Fruit fly (Drosophila melanogaster) whole organism, embryonic: ENCODE results near the gene GstD11.

Experiments used
- CG10462 ChIP-seq: fragments of 200-800 bp; sonication (Bioruptor generic); optimal IDR thresholded peaks from 2 replicates; lab custom pipeline; 2016; ENCODE audit warnings: missing biosample characterization, missing genetic modification characterization
- CG10959 ChIP-seq: fragments of 200-800 bp; sonication (Bioruptor generic); IDR thresholded peaks from 2 replicates; pipeline ENCODE4 v1.3.6; 2022; ENCODE audit warnings: missing biosample characterization, missing genetic modification characterization
- CG10979 ChIP-seq: fragments of 200-800 bp; sonication (Bioruptor generic); optimal IDR thresholded peaks from 2 replicates; lab custom pipeline; 2018; ENCODE audit warnings: missing biosample characterization, mild to moderate bottlenecking, missing genetic modification characterization, moderate library complexity
- CG11085 ChIP-seq: fragments of 200-800 bp; sonication (Bioruptor generic); IDR thresholded peaks from 2 replicates; pipeline ENCODE4 v1.3.6; 2022; ENCODE audit warnings: missing biosample characterization, missing genetic modification characterization
- CG14860 ChIP-seq: fragments of 200-800 bp; sonication (Bioruptor generic); IDR thresholded peaks from 3 replicates; pipeline ENCODE4 v1.3.6; 2022; ENCODE audit warnings: missing biosample characterization, missing genetic modification characterization; ENCODE audit not compliant: partially characterized antibody
- CG15269 ChIP-seq: fragments of 200-800 bp; sonication (Bioruptor generic); optimal IDR thresholded peaks from 2 replicates; lab custom pipeline; 2018; ENCODE audit warnings: missing biosample characterization, mild to moderate bottlenecking, missing genetic modification characterization, moderate library complexity
- CG1603 ChIP-seq: fragments of 200-800 bp; sonication (Bioruptor generic); optimal IDR thresholded peaks from 2 replicates; lab custom pipeline; 2019; ENCODE audit warnings: missing biosample characterization, mild to moderate bottlenecking, missing genetic modification characterization, moderate library complexity
- CG16815 ChIP-seq: fragments of 200-800 bp; sonication (Bioruptor generic); optimal IDR thresholded peaks from 3 replicates; lab custom pipeline; 2017; ENCODE audit warnings: missing biosample characterization, mild to moderate bottlenecking, missing genetic modification characterization
- CG2116 ChIP-seq: fragments of 200-800 bp; sonication (Bioruptor generic); optimal IDR thresholded peaks from 3 replicates; lab custom pipeline; 2018; ENCODE audit warnings: missing biosample characterization, mild to moderate bottlenecking, missing genetic modification characterization
- CG2712 ChIP-seq: fragments of 200-800 bp; optimal IDR thresholded peaks from 3 replicates; lab custom pipeline; 2019; ENCODE audit warnings: missing biosample characterization, mild to moderate bottlenecking, missing genetic modification characterization, moderate library complexity
- CG34376 ChIP-seq: fragments of 200-800 bp; sonication (Bioruptor generic); optimal IDR thresholded peaks from 2 replicates; lab custom pipeline; 2018; ENCODE audit warnings: missing biosample characterization, mild to moderate bottlenecking, missing genetic modification characterization
- CG6683 ChIP-seq: fragments of 200-800 bp; sonication (Bioruptor generic); optimal IDR thresholded peaks from 2 replicates; lab custom pipeline; 2017; ENCODE audit warnings: missing biosample characterization, mild to moderate bottlenecking, missing genetic modification characterization, missing genetic modification reagents
- CG6813 ChIP-seq: fragments of 200-800 bp; sonication (Bioruptor generic); optimal IDR thresholded peaks from 2 replicates; lab custom pipeline; 2017; ENCODE audit warnings: missing biosample characterization, missing genetic modification characterization, mild to moderate bottlenecking, moderate library complexity, missing genetic modification reagents
- CG6854 ChIP-seq: fragments of 200-800 bp; sonication (Bioruptor generic); optimal IDR thresholded peaks from 3 replicates; lab custom pipeline; 2017; ENCODE audit warnings: missing biosample characterization, mild to moderate bottlenecking, missing genetic modification characterization
- CG7786 ChIP-seq: fragments of 200-800 bp; sonication (Bioruptor generic); optimal IDR thresholded peaks from 2 replicates; lab custom pipeline; 2016; ENCODE audit warnings: missing biosample characterization, missing genetic modification characterization
- CG8924 ChIP-seq: fragments of 200-800 bp; optimal IDR thresholded peaks from 3 replicates; lab custom pipeline; 2019; ENCODE audit warnings: missing biosample characterization, mild to moderate bottlenecking, missing genetic modification characterization, moderate library complexity
- CG9876 ChIP-seq: fragments of 200-800 bp; sonication (Bioruptor generic); optimal IDR thresholded peaks from 2 replicates; lab custom pipeline; 2016; ENCODE audit warnings: missing biosample characterization, missing genetic modification characterization
- CTCF ChIP-seq: fragments of 200-800 bp; sonication (Bioruptor generic); optimal IDR thresholded peaks from 2 replicates; lab custom pipeline; 2017; ENCODE audit warnings: missing biosample characterization, mild to moderate bottlenecking, missing genetic modification characterization, moderate library complexity
- E2f2 ChIP-seq: fragments of 200-800 bp; sonication (Bioruptor generic); IDR thresholded peaks from 2 replicates; pipeline ENCODE4 v1.3.6; 2022; ENCODE audit warnings: missing biosample characterization, missing genetic modification characterization
- Fer2 ChIP-seq: fragments of 200-800 bp; sonication (Bioruptor generic); optimal IDR thresholded peaks from 2 replicates; lab custom pipeline; 2018; ENCODE audit warnings: missing biosample characterization, mild to moderate bottlenecking, missing genetic modification characterization, moderate library complexity
- GATAe ChIP-seq: fragments of 200-800 bp; sonication (Bioruptor generic); conservative IDR thresholded peaks from 2 replicates; pipeline ENCODE4 v1.3.6; 2022; ENCODE audit warnings: missing biosample characterization, missing genetic modification characterization
- H15 ChIP-seq: fragments of 200-800 bp; sonication (Bioruptor generic); IDR thresholded peaks from 3 replicates; pipeline ENCODE4 v1.3.6; 2022; ENCODE audit warnings: missing biosample characterization, missing genetic modification characterization
- Hey ChIP-seq: fragments of 200-800 bp; sonication (Bioruptor generic); optimal IDR thresholded peaks from 3 replicates; lab custom pipeline; 2018; ENCODE audit warnings: missing biosample characterization, mild to moderate bottlenecking, missing genetic modification characterization
- Hmr ChIP-seq: fragments of 200-800 bp; sonication (Bioruptor generic); optimal IDR thresholded peaks from 3 replicates; lab custom pipeline; 2017; ENCODE audit warnings: mild to moderate bottlenecking, missing biosample characterization, missing genetic modification reagents, missing genetic modification characterization
- Jarid2 ChIP-seq: fragments of 200-800 bp; sonication (Bioruptor generic); optimal IDR thresholded peaks from 3 replicates; lab custom pipeline; 2017; ENCODE audit warnings: mild to moderate bottlenecking, missing biosample characterization, missing genetic modification reagents, missing genetic modification characterization
- Lhr ChIP-seq: fragments of 200-800 bp; sonication (Bioruptor generic); optimal IDR thresholded peaks from 3 replicates; lab custom pipeline; 2017; ENCODE audit warnings: mild to moderate bottlenecking, missing biosample characterization, missing genetic modification reagents, missing genetic modification characterization
- Nf-YA ChIP-seq: fragments of 200-800 bp; sonication (Bioruptor generic); IDR thresholded peaks from 2 replicates; pipeline ENCODE4 v1.3.6; 2022; ENCODE audit warnings: missing biosample characterization, missing genetic modification characterization
- NfI ChIP-seq: fragments of 200-800 bp; sonication (Bioruptor generic); optimal IDR thresholded peaks from 3 replicates; lab custom pipeline; 2018; ENCODE audit warnings: missing biosample characterization, mild to moderate bottlenecking, missing genetic modification characterization, moderate library complexity
- Oaz ChIP-seq: fragments of 200-800 bp; sonication (Bioruptor generic); IDR thresholded peaks from 2 replicates; pipeline ENCODE4 v1.3.6; 2022; ENCODE audit warnings: missing biosample characterization, missing genetic modification characterization
- Rfx ChIP-seq: fragments of 200-800 bp; sonication (Bioruptor generic); IDR thresholded peaks from 2 replicates; pipeline ENCODE4 v1.3.6; 2022; ENCODE audit warnings: missing biosample characterization, missing genetic modification characterization
- Sin3A ChIP-seq: fragments of >200 bp; optimal IDR thresholded peaks from 2 replicates; lab custom pipeline; 2018
- Sry-β ChIP-seq: fragments of 200-800 bp; sonication (Bioruptor generic); optimal IDR thresholded peaks from 2 replicates; lab custom pipeline; 2018; ENCODE audit warnings: missing biosample characterization, mild to moderate bottlenecking, missing genetic modification characterization, moderate library complexity
- TFAM ChIP-seq: fragments of 200-800 bp; sonication (Bioruptor generic); optimal IDR thresholded peaks from 2 replicates; lab custom pipeline; 2017; ENCODE audit warnings: missing biosample characterization, missing genetic modification characterization, inconsistent platforms
- Tbp ChIP-seq: fragments of >200 bp; optimal IDR thresholded peaks from 2 replicates; lab custom pipeline; 2018; ENCODE audit warnings: missing biosample characterization, missing genetic modification characterization
- ato ChIP-seq: fragments of 200-800 bp; sonication (Bioruptor generic); IDR thresholded peaks from 2 replicates; pipeline ENCODE4 v1.3.6; 2022; ENCODE audit warnings: missing biosample characterization, missing genetic modification characterization; ENCODE audit not compliant: partially characterized antibody
- croc ChIP-seq: fragments of 200-800 bp; sonication (Bioruptor generic); conservative IDR thresholded peaks from 3 replicates; pipeline ENCODE4 v1.3.6; 2022; ENCODE audit warnings: missing biosample characterization, missing genetic modification characterization
- dan ChIP-seq: fragments of 200-800 bp; sonication (Bioruptor generic); IDR thresholded peaks from 2 replicates; pipeline ENCODE4 v1.3.6; 2022; ENCODE audit warnings: missing biosample characterization, missing genetic modification characterization
- exex ChIP-seq: fragments of 200-800 bp; sonication (Bioruptor generic); optimal IDR thresholded peaks from 4 replicates; lab custom pipeline; 2018; ENCODE audit warnings: missing biosample characterization, mild to moderate bottlenecking, missing genetic modification characterization, moderate library complexity
- gro ChIP-seq: fragments of 200-800 bp; sonication (Bioruptor generic); optimal IDR thresholded peaks from 2 replicates; lab custom pipeline; 2016; ENCODE audit warnings: missing biosample characterization, missing genetic modification characterization
- inv ChIP-seq: fragments of 200-800 bp; sonication (Bioruptor generic); IDR thresholded peaks from 2 replicates; pipeline ENCODE4 v1.3.6; 2022; ENCODE audit warnings: missing biosample characterization, missing genetic modification characterization; ENCODE audit not compliant: partially characterized antibody
- lbe ChIP-seq: fragments of 200-800 bp; sonication (Bioruptor generic); optimal IDR thresholded peaks from 2 replicates; lab custom pipeline; 2016; ENCODE audit warnings: missing biosample characterization, mild to moderate bottlenecking, missing genetic modification characterization
- lmd ChIP-seq: fragments of 200-800 bp; sonication (Bioruptor generic); IDR thresholded peaks from 2 replicates; pipeline ENCODE4 v1.3.6; 2022; ENCODE audit warnings: missing biosample characterization, missing genetic modification characterization
- mld ChIP-seq: fragments of 200-800 bp; sonication (Bioruptor generic); IDR thresholded peaks from 3 replicates; pipeline ENCODE4 v1.3.6; 2022; ENCODE audit warnings: missing biosample characterization, missing genetic modification characterization; ENCODE audit not compliant: partially characterized antibody
- pb ChIP-seq: fragments of 200-800 bp; sonication (Bioruptor generic); optimal IDR thresholded peaks from 3 replicates; lab custom pipeline; 2016; ENCODE audit warnings: missing biosample characterization, missing genetic modification characterization
- pita ChIP-seq: fragments of 200-800 bp; sonication (Bioruptor generic); optimal IDR thresholded peaks from 2 replicates; lab custom pipeline; 2017; ENCODE audit warnings: missing biosample characterization, mild to moderate bottlenecking, missing genetic modification characterization
- repo ChIP-seq: fragments of 200-800 bp; sonication (Bioruptor generic); optimal IDR thresholded peaks from 2 replicates; lab custom pipeline; 2016; ENCODE audit warnings: missing biosample characterization, missing genetic modification characterization
- vvl ChIP-seq: fragments of 200-800 bp; sonication (Bioruptor generic); IDR thresholded peaks from 2 replicates; pipeline ENCODE4 v1.3.6; 2022; ENCODE audit warnings: missing biosample characterization, missing genetic modification characterization
- wek ChIP-seq: fragments of 200-800 bp; sonication (Bioruptor generic); optimal IDR thresholded peaks from 3 replicates; lab custom pipeline; 2018; ENCODE audit warnings: missing biosample characterization, mild to moderate bottlenecking, missing genetic modification characterization, moderate library complexity
- wor ChIP-seq: fragments of 200-800 bp; sonication (Bioruptor generic); IDR thresholded peaks from 2 replicates; pipeline ENCODE4 v1.3.6; 2022; ENCODE audit warnings: missing biosample characterization, missing genetic modification characterization

The GstD11 gene

DNA sequence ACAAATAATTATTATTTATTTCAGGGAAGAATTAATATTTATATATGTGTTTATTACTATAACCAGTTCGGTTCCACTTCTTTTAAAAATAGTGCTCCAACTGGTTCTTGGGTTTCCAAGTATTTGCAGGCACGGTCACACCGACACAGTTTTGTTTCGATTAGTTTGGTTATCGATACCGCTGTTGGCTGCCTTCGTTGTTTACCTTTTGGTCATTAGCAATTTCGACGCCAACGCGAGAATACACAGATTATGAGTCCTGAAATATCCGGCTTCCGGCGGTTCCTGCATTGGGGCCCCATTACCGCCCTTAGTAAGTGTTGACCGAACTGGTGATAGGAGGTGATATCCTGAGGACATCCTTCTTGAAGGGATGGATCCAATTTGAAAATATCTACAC lies 25.0 kb downstream of the GstD11 start, which contains the start of gene CG5196 (continued):
- peak; percentile 64 for TF ChIP-seq exex (tag; lab: Kevin White, UChicago)
- peak; percentile 58; the same call in 2 of the 3 replicates for TF ChIP-seq mld (GFP tag; lab: Robert Waterston, UW)
- TF ChIP-seq Jarid2 (GFP tag; lab: Kevin White, UChicago): no peak
- TF ChIP-seq wek (GFP tag; lab: Kevin White, UChicago): peak; percentile 9
- peak; percentile 87 for TF ChIP-seq E2f2
- TF ChIP-seq CG10462 (GFP tag; lab: Kevin White, UChicago): no peak
- TF ChIP-seq inv (GFP tag; lab: Robert Waterston, UW): peak; percentile 51; the same call in 1 of the 2 replicates
- peak; percentile 34 for TF ChIP-seq Sry-β (GFP tag; lab: Kevin White, UChicago)
- peak; percentile 8 for TF ChIP-seq CTCF (GFP tag; lab: Kevin White, UChicago)
- no peak for TF ChIP-seq wor
- TF ChIP-seq CG9876 (GFP tag; lab: Kevin White, UChicago): no peak
- TF ChIP-seq CG2116 (GFP tag; lab: Kevin White, UChicago): peak; percentile 73
- TF ChIP-seq CG2712 (tag; lab: Kevin White, UChicago): peak; percentile 48
- TF ChIP-seq CG34376 (GFP tag; lab: Kevin White, UChicago): peak; percentile 23
- peak; percentile 44; the same call in 1 of the 2 replicates for TF ChIP-seq vvl
- peak; percentile 17 for TF ChIP-seq CG8924 (tag; lab: Kevin White, UChicago)
- TF ChIP-seq CG10979 (tag; lab: Kevin White, UChicago): peak; percentile 11
- TF ChIP-seq croc (GFP tag; lab: Robert Waterston, UW): no peak
- peak; percentile 76 for TF ChIP-seq CG1603 (tag; lab: Kevin White, UChicago)
- peak; percentile 36 for TF ChIP-seq CG6854 (GFP tag; lab: Kevin White, UChicago)
- peak; percentile 66 for TF ChIP-seq lbe (GFP tag; lab: Kevin White, UChicago)
- TF ChIP-seq Oaz: no peak
- TF ChIP-seq CG11085 (GFP tag; lab: Robert Waterston, UW): no peak
- TF ChIP-seq Rfx: peak; percentile 26; the same call in 1 of the 2 replicates
- peak; percentile 57; the same call in 1 of the 2 replicates for TF ChIP-seq ato (GFP tag; lab: Robert Waterston, UW)
- no peak for TF ChIP-seq GATAe
- peak; percentile 9 for TF ChIP-seq repo
- TF ChIP-seq Hmr (GFP tag; lab: Kevin White, UChicago): peak; percentile 41
- TF ChIP-seq gro: peak; percentile 32
- TF ChIP-seq, all 482 proteins: peak for 127

DNA sequence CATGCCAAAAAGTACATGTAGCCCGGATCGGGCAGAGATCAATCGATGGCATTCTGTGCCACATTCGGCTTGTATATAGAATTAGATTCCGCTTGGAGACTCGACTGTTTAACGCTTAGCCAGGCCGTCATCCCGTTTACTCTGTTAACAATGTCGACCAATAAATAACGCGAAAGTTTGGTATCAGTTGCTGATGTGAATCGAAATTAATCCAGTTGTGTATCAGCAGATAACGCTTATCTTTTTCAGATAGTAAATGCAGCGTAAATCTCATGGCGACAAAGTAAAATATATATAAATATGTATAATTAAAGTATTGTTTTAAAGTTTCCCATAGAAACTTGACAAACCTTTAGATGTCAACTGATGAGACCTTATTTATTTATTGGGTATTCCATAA lies 28.3 kb downstream of the GstD11 start:
- TF ChIP-seq dan: no peak
- TF ChIP-seq exex (tag; lab: Kevin White, UChicago): peak; percentile 59
- no peak for TF ChIP-seq Sin3A (lab: Kevin White, UChicago)

dm6 chr3R:12413274-12413958 lies 30.3 kb downstream of the GstD11 start, which contains the start of the genes Dip-C and pps:
Gene Dip-C (minus strand): TSS chr3R:12413759.
Gene pps (plus strand): TSS chr3R:12413828.
- TF ChIP-seq Lhr (GFP tag; lab: Kevin White, UChicago) (no peak), CG16815 (GFP tag; lab: Kevin White, UChicago) (no peak), pita (GFP tag; lab: Kevin White, UChicago) (no peak), CG15269 (tag; lab: Kevin White, UChicago) (no peak), lmd (GFP tag; lab: Robert Waterston, UW) (no peak), H15 (GFP tag; lab: Robert Waterston, UW) (no peak), E2f2 (peak; percentile 20; the same call in 1 of the 2 replicates), CG10959 (GFP tag; lab: Robert Waterston, UW) (no peak), pb (GFP tag; lab: Kevin White, UChicago) (no peak), NfI (GFP tag; lab: Kevin White, UChicago) (no peak), TFAM (GFP tag; lab: Kevin White, UChicago) (no peak), Tbp (GFP tag; lab: Kevin White, UChicago) (no peak), CG6683 (GFP tag; lab: Kevin White, UChicago) (no peak), Fer2 (tag; lab: Kevin White, UChicago) (no peak), Hey (tag; lab: Kevin White, UChicago) (no peak), CG7786 (GFP tag; lab: Kevin White, UChicago) (no peak), Nf-YA (GFP tag; lab: Robert Waterston, UW) (no peak), CG6813 (GFP tag; lab: Kevin White, UChicago) (no peak), CG14860 (GFP tag; lab: Robert Waterston, UW) (peak; percentile 35; the same call in 1 of the 3 replicates)
